Worm (Caenorhabditis elegans): ENCODE data around the gene fax-1.
A peak's percentile ranks its signal among the peaks of the same experiment; 100 is the strongest.

ce11 chrX:3245812-3246211, 46.7 kb upstream of the fax-1 start, which contains the start of gene F40F4.7:
- TF ChIP-seq dpl-1 (GFP tag; optimal IDR thresholded peaks at IDR 0.05) (no peak), madf-10 (tag; optimal IDR thresholded peaks at IDR 0.05) (peak; percentile 3), unc-130 (GFP tag; optimal IDR thresholded peaks at IDR 0.05) (no peak), ztf-26 (tag; optimal IDR thresholded peaks at IDR 0.05) (no peak), tlf-1 (GFP tag; optimal IDR thresholded peaks at IDR 0.05) (no peak), B0261.1 (tag; optimal IDR thresholded peaks at IDR 0.05) (no peak), ekl-4 (GFP tag; IDR thresholded peaks at IDR 0.05) (no peak), snpc-4 (GFP tag; optimal IDR thresholded peaks at IDR 0.05) (no peak), snpc-4 (tag; optimal IDR thresholded peaks at IDR 0.05) (no peak), lin-35 (GFP tag; optimal IDR thresholded peaks at IDR 0.05) (no peak), unc-62 (GFP tag; optimal IDR thresholded peaks at IDR 0.05) (no peak), pha-4 (tag; optimal IDR thresholded peaks at IDR 0.05) (peak; percentile 5), aptf-2 (GFP tag; conservative IDR thresholded peaks at IDR 0.05) (no peak), let-607 (tag; optimal IDR thresholded peaks at IDR 0.05) (no peak), dox-1 (GFP tag; IDR thresholded peaks at IDR 0.05) (0 out of 2 replicates have a peak, but pooled peaks have one; percentile 12)
